Fruit fly (Drosophila melanogaster) whole organism, embryonic: ENCODE measurements around the gene HDAC6.

Experiments used
- Ada2b ChIP-seq: fragments of 200-800 bp; sonication (Bioruptor generic); IDR thresholded peaks from 2 replicates; pipeline ENCODE4 v1.3.6; 2022; ENCODE audit warnings: missing biosample characterization, missing genetic modification characterization
- CG1024 ChIP-seq: fragments of 200-800 bp; sonication (Bioruptor generic); IDR thresholded peaks from 2 replicates; pipeline ENCODE4 v1.3.6; 2022; ENCODE audit warnings: missing biosample characterization, missing genetic modification characterization
- CG10979 ChIP-seq: fragments of 200-800 bp; sonication (Bioruptor generic); optimal IDR thresholded peaks from 2 replicates; lab custom pipeline; 2018; ENCODE audit warnings: missing biosample characterization, mild to moderate bottlenecking, missing genetic modification characterization, moderate library complexity
- CG11456 ChIP-seq: fragments of 200-800 bp; sonication (Bioruptor generic); IDR thresholded peaks from 3 replicates; pipeline ENCODE4 v1.3.6; 2022; ENCODE audit warnings: missing biosample characterization, missing genetic modification characterization
- CG12155 ChIP-seq: fragments of 200-800 bp; sonication (Bioruptor generic); optimal IDR thresholded peaks from 3 replicates; lab custom pipeline; 2016; ENCODE audit warnings: missing biosample characterization, missing genetic modification characterization
- CG12942 ChIP-seq: fragments of 200-800 bp; sonication (Bioruptor generic); optimal IDR thresholded peaks from 3 replicates; lab custom pipeline; 2016; ENCODE audit warnings: missing biosample characterization, missing genetic modification characterization
- CG13287 ChIP-seq: fragments of 200-800 bp; sonication (Bioruptor generic); IDR thresholded peaks from 2 replicates; pipeline ENCODE4 v1.3.6; 2022; ENCODE audit warnings: missing biosample characterization, missing genetic modification characterization; ENCODE audit not compliant: partially characterized antibody
- CG13775 ChIP-seq: fragments of 200-800 bp; sonication (Bioruptor generic); optimal IDR thresholded peaks from 3 replicates; lab custom pipeline; 2017; ENCODE audit warnings: missing biosample characterization, mild to moderate bottlenecking, missing genetic modification characterization
- CG14050 ChIP-seq: fragments of 200-800 bp; sonication (Bioruptor generic); IDR thresholded peaks from 3 replicates; pipeline ENCODE4 v1.3.6; 2022; ENCODE audit warnings: missing biosample characterization, missing genetic modification characterization
- CG14710 ChIP-seq: fragments of 200-800 bp; sonication (Bioruptor generic); optimal IDR thresholded peaks from 3 replicates; lab custom pipeline; 2019; ENCODE audit warnings: missing biosample characterization, mild to moderate bottlenecking, missing genetic modification characterization, moderate library complexity
- CG1529 ChIP-seq: fragments of 200-800 bp; sonication (Bioruptor generic); optimal IDR thresholded peaks from 3 replicates; lab custom pipeline; 2018; ENCODE audit warnings: missing biosample characterization, missing genetic modification characterization
- CG16863 ChIP-seq: fragments of 200-800 bp; sonication (Bioruptor generic); optimal IDR thresholded peaks from 3 replicates; lab custom pipeline; 2016; ENCODE audit warnings: missing biosample characterization, missing genetic modification characterization
- CG17359 ChIP-seq: fragments of 200-800 bp; sonication (Bioruptor generic); optimal IDR thresholded peaks from 3 replicates; lab custom pipeline; 2018; ENCODE audit warnings: missing biosample characterization, mild to moderate bottlenecking, missing genetic modification characterization, moderate library complexity
- CG17385 ChIP-seq: fragments of 200-800 bp; sonication (Bioruptor generic); optimal IDR thresholded peaks from 3 replicates; lab custom pipeline; 2018; ENCODE audit warnings: missing biosample characterization, mild to moderate bottlenecking, missing genetic modification characterization
- CG17912 ChIP-seq: fragments of 200-800 bp; sonication (Bioruptor generic); optimal IDR thresholded peaks from 2 replicates; lab custom pipeline; 2018; ENCODE audit warnings: missing biosample characterization, mild to moderate bottlenecking, missing genetic modification characterization
- CG2129 ChIP-seq: fragments of 200-800 bp; sonication (Bioruptor generic); IDR thresholded peaks from 2 replicates; pipeline ENCODE4 v1.3.6; 2022; ENCODE audit warnings: missing biosample characterization, missing genetic modification characterization; ENCODE audit not compliant: partially characterized antibody
- CG3065 ChIP-seq: fragments of 200-800 bp; sonication (Bioruptor generic); optimal IDR thresholded peaks from 2 replicates; lab custom pipeline; 2016; ENCODE audit warnings: missing biosample characterization, missing genetic modification characterization
- CG31224 ChIP-seq: fragments of 200-800 bp; sonication (Bioruptor generic); IDR thresholded peaks from 2 replicates; pipeline ENCODE4 v1.3.6; 2022; ENCODE audit warnings: missing biosample characterization, missing genetic modification characterization
- CG4707 ChIP-seq: fragments of 200-800 bp; sonication (Bioruptor generic); optimal IDR thresholded peaks from 2 replicates; lab custom pipeline; 2018; ENCODE audit warnings: missing biosample characterization, mild to moderate bottlenecking, missing genetic modification characterization, moderate library complexity
- CG6254 ChIP-seq: fragments of 200-800 bp; sonication (Bioruptor generic); optimal IDR thresholded peaks from 3 replicates; lab custom pipeline; 2017; ENCODE audit warnings: mild to moderate bottlenecking, missing biosample characterization, missing genetic modification reagents, missing genetic modification characterization
- CG6791 ChIP-seq: fragments of 200-800 bp; sonication (Bioruptor generic); IDR thresholded peaks from 3 replicates; pipeline ENCODE4 v1.3.6; 2022; ENCODE audit warnings: missing biosample characterization, missing genetic modification characterization; ENCODE audit not compliant: partially characterized antibody
- CG7839 ChIP-seq: fragments of 200-800 bp; sonication (Bioruptor generic); optimal IDR thresholded peaks from 3 replicates; lab custom pipeline; 2018; ENCODE audit warnings: missing biosample characterization, mild to moderate bottlenecking, missing genetic modification characterization, moderate library complexity
- CG8924 ChIP-seq: fragments of 200-800 bp; optimal IDR thresholded peaks from 3 replicates; lab custom pipeline; 2019; ENCODE audit warnings: missing biosample characterization, mild to moderate bottlenecking, missing genetic modification characterization, moderate library complexity
- CG9215 ChIP-seq: fragments of 200-800 bp; sonication (Bioruptor generic); IDR thresholded peaks from 2 replicates; pipeline ENCODE4 v1.3.6; 2022; ENCODE audit warnings: missing biosample characterization, missing genetic modification characterization
- CoRest ChIP-seq: fragments of 200-800 bp; sonication (Bioruptor generic); optimal IDR thresholded peaks from 3 replicates; lab custom pipeline; 2018; ENCODE audit warnings: missing biosample characterization, mild to moderate bottlenecking, missing genetic modification characterization, moderate library complexity
- Dip2 ChIP-seq: fragments of 200-800 bp; sonication (Bioruptor generic); IDR thresholded peaks from 2 replicates; pipeline ENCODE4 v1.3.6; 2022; ENCODE audit warnings: missing biosample characterization, missing genetic modification characterization
- Drgx ChIP-seq: fragments of 200-800 bp; sonication (Bioruptor generic); IDR thresholded peaks from 2 replicates; pipeline ENCODE4 v1.3.6; 2022; ENCODE audit warnings: missing biosample characterization, missing genetic modification characterization
- Lhr ChIP-seq: fragments of 200-800 bp; sonication (Bioruptor generic); optimal IDR thresholded peaks from 3 replicates; lab custom pipeline; 2017; ENCODE audit warnings: mild to moderate bottlenecking, missing biosample characterization, missing genetic modification reagents, missing genetic modification characterization
- Mrtf ChIP-seq: fragments of 200-800 bp; sonication (Bioruptor generic); IDR thresholded peaks from 3 replicates; pipeline ENCODE4 v1.3.6; 2022; ENCODE audit warnings: missing biosample characterization, missing genetic modification characterization
- Rx ChIP-seq: fragments of 200-800 bp; sonication (Bioruptor generic); IDR thresholded peaks from 2 replicates; pipeline ENCODE4 v1.3.6; 2022; ENCODE audit warnings: missing biosample characterization, missing genetic modification characterization
- ara ChIP-seq: fragments of 200-800 bp; sonication (Bioruptor generic); IDR thresholded peaks from 2 replicates; pipeline ENCODE4 v1.3.6; 2022; ENCODE audit warnings: missing biosample characterization, missing genetic modification characterization
- cas ChIP-seq: fragments of 200-800 bp; sonication (Bioruptor generic); IDR thresholded peaks from 2 replicates; pipeline ENCODE4 v1.3.6; 2022; ENCODE audit warnings: missing biosample characterization, missing genetic modification characterization
- croc ChIP-seq: fragments of 200-800 bp; sonication (Bioruptor generic); conservative IDR thresholded peaks from 3 replicates; pipeline ENCODE4 v1.3.6; 2022; ENCODE audit warnings: missing biosample characterization, missing genetic modification characterization
- dati ChIP-seq: fragments of 200-800 bp; sonication (Bioruptor generic); IDR thresholded peaks from 2 replicates; pipeline ENCODE4 v1.3.6; 2022; ENCODE audit warnings: missing biosample characterization, missing genetic modification characterization
- dmrt11E ChIP-seq: fragments of 200-800 bp; sonication (Bioruptor generic); optimal IDR thresholded peaks from 3 replicates; lab custom pipeline; 2018; ENCODE audit warnings: missing biosample characterization, mild to moderate bottlenecking, missing genetic modification characterization, moderate library complexity
- fu2 ChIP-seq: fragments of 200-800 bp; sonication (Bioruptor generic); optimal IDR thresholded peaks from 2 replicates; lab custom pipeline; 2016; ENCODE audit warnings: missing biosample characterization, missing genetic modification characterization
- gfzf ChIP-seq: fragments of 200-800 bp; sonication (Bioruptor generic); optimal IDR thresholded peaks from 2 replicates; lab custom pipeline; 2016; ENCODE audit warnings: missing biosample characterization, mild to moderate bottlenecking, missing genetic modification characterization, moderate library complexity
- gt ChIP-seq: fragments of 200-800 bp; sonication (Bioruptor generic); IDR thresholded peaks from 2 replicates; pipeline ENCODE4 v1.3.6; 2022; ENCODE audit warnings: missing biosample characterization, missing genetic modification characterization
- hb ChIP-seq: fragments of 200-800 bp; sonication (Bioruptor generic); IDR thresholded peaks from 3 replicates; pipeline ENCODE4 v1.3.6; 2022; ENCODE audit warnings: missing biosample characterization, missing genetic modification characterization; ENCODE audit not compliant: partially characterized antibody
- lab ChIP-seq: fragments of 200-800 bp; sonication (Bioruptor generic); optimal IDR thresholded peaks from 3 replicates; lab custom pipeline; 2017; ENCODE audit warnings: missing biosample characterization, missing genetic modification characterization, mild to moderate bottlenecking, moderate library complexity, missing genetic modification reagents
- lola ChIP-seq, 3 experiments: fragments of >200 bp in 2 of 3; fragments of 200-800 bp in 1 of 3; sonication (Bioruptor generic) in 1 of 3; optimal IDR thresholded peaks; 2 replicates each; lab custom pipeline; 2017 to 2019; ENCODE audit warnings: missing biosample characterization in 3 of 3, missing genetic modification characterization in 3 of 3, mild to moderate bottlenecking in 1 of 3, moderate library complexity in 1 of 3
- oc ChIP-seq: fragments of 200-800 bp; sonication (Bioruptor generic); optimal IDR thresholded peaks from 2 replicates; lab custom pipeline; 2018; ENCODE audit warnings: missing biosample characterization, mild to moderate bottlenecking, missing genetic modification characterization, moderate library complexity
- prd ChIP-seq, 3 experiments: fragments of >200 bp in 2 of 3; fragments of 200-800 bp in 1 of 3; sonication (Bioruptor generic) in 1 of 3; optimal IDR thresholded peaks in 2 of 3; IDR thresholded peaks in 1 of 3; 2 replicates in 2 of 3; 3 replicates in 1 of 3; pipeline versions ENCODE4 v1.3.6 to Lab custom; 2017 to 2022; ENCODE audit warnings: missing biosample characterization in 1 of 3, missing genetic modification characterization in 1 of 3
- sens ChIP-seq: fragments of 200-800 bp; sonication (Bioruptor generic); peaks from one replicate; lab custom pipeline; 2016; ENCODE audit warnings: missing biosample characterization, missing genetic modification characterization
- slou ChIP-seq: fragments of 200-800 bp; sonication (Bioruptor generic); optimal IDR thresholded peaks from 3 replicates; lab custom pipeline; 2016; ENCODE audit warnings: missing biosample characterization, missing genetic modification characterization
- ttk ChIP-seq: fragments of 200-800 bp; sonication (Bioruptor generic); IDR thresholded peaks from 2 replicates; pipeline ENCODE4 v2.1.2; 2022; ENCODE audit warnings: missing biosample characterization, missing genetic modification characterization
- wek ChIP-seq: fragments of 200-800 bp; sonication (Bioruptor generic); optimal IDR thresholded peaks from 3 replicates; lab custom pipeline; 2018; ENCODE audit warnings: missing biosample characterization, mild to moderate bottlenecking, missing genetic modification characterization, moderate library complexity
- zfh1 ChIP-seq: fragments of 200-800 bp; sonication (Bioruptor generic); IDR thresholded peaks from 3 replicates; pipeline ENCODE4 v1.3.6; 2022; ENCODE audit warnings: missing biosample characterization, missing genetic modification characterization

The HDAC6 gene

dm6 chrX:15356410-15356809 lies 23.3 kb downstream of the HDAC6 start (continued):
- TF ChIP-seq CG17385 (GFP tag; lab: Kevin White, UChicago) (no peak), CG7839 (tag; lab: Kevin White, UChicago) (no peak), CG9215 (no peak), CG3065 (GFP tag; lab: Kevin White, UChicago) (no peak)

- TF ChIP-seq slou (GFP tag; lab: Kevin White, UChicago): no peak
- TF ChIP-seq CG13287 (GFP tag; lab: Robert Waterston, UW): no peak
- no peak for TF ChIP-seq prd (optimal IDR thresholded peaks at IDR 0.05; lab: Kevin White, UChicago)
- TF ChIP-seq prd (GFP tag; IDR thresholded peaks at IDR 0.05; lab: Robert Waterston, UW): no peak
- TF ChIP-seq CG2129: no peak
- TF ChIP-seq oc: no peak
- TF ChIP-seq CG6254: no peak
- TF ChIP-seq CG14050 (GFP tag; lab: Robert Waterston, UW): no peak
- TF ChIP-seq CG11456 (GFP tag; lab: Robert Waterston, UW): no peak
- TF ChIP-seq CG1024 (GFP tag; lab: Robert Waterston, UW): no peak
- TF ChIP-seq Drgx (GFP tag; lab: Robert Waterston, UW): no peak
Measured at dm6 chrX:15360961-15361360, 27.9 kb downstream of the HDAC6 start, which contains the start of gene Pp1-13C. TSS of gene Pp1-13C (minus strand) at chrX:15361061.

DNA sequence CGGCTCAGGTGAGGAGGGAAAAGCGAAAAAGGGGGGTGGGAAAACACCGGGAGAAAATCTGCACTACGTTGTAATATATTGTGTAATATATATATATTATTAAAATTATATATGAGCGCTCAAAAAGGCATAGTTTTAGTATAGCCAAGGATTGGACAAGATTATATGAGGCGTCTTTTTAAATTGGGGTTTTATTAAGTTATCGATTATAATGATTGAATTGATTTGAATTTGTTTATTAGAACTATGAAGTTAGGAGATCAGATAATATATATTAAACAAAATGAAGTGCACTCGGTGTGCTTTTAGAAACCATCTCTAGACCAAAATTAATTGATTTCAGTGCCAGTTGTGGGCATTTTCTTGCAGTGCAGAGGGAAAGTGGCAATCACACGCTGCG lies 30.5 kb downstream of the HDAC6 start:
- TF ChIP-seq wek (GFP tag; lab: Kevin White, UChicago) (no peak), Dip2 (GFP tag; lab: Robert Waterston, UW) (no peak), Lhr (no peak), CG31224 (GFP tag; lab: Robert Waterston, UW) (no peak), CG12942 (GFP tag; lab: Kevin White, UChicago) (no peak), sens (GFP tag; lab: Kevin White, UChicago) (peak; percentile 17), CG1529 (GFP tag; lab: Kevin White, UChicago) (no peak), CoRest (tag; lab: Kevin White, UChicago) (peak; percentile 38), gfzf (GFP tag; lab: Kevin White, UChicago) (no peak), dati (GFP tag; lab: Robert Waterston, UW) (no peak), CG10979 (tag; lab: Kevin White, UChicago) (peak; percentile 54), CG4707 (no peak), dmrt11E (tag; lab: Kevin White, UChicago) (peak; percentile 11), croc (GFP tag; lab: Robert Waterston, UW) (no peak), ttk (no peak), Rx (GFP tag; lab: Robert Waterston, UW) (no peak), gt (GFP tag; lab: Robert Waterston, UW) (no peak), fu2 (no peak), CG6791 (GFP tag; lab: Robert Waterston, UW) (no peak), Ada2b (no peak), CG13775 (GFP tag; lab: Kevin White, UChicago) (no peak), ara (GFP tag; lab: Robert Waterston, UW) (no peak), CG17359 (tag; lab: Kevin White, UChicago) (peak; percentile 19), CG12155 (GFP tag; lab: Kevin White, UChicago) (no peak), CG14710 (tag; lab: Kevin White, UChicago) (peak; percentile 31), zfh1 (GFP tag; lab: Robert Waterston, UW) (no peak), CG17912 (GFP tag; lab: Kevin White, UChicago) (no peak), lola (GFP tag; optimal IDR thresholded peaks at IDR 0.05; lab: Kevin White, UChicago) (peak in 1 of 3 experiments; percentile 46), Mrtf (no peak), CG16863 (GFP tag; lab: Kevin White, UChicago) (no peak), cas (no peak), hb (GFP tag; lab: Robert Waterston, UW) (no peak), lab (peak; percentile 5), CG8924 (peak; percentile 8)
